Fruit fly (Drosophila melanogaster) whole organism, embryonic: Measurements from ENCODE around the gene CG16779.

Experiments
- BEAF-32 ChIP-seq: fragments of 200-800 bp; sonication (Bioruptor generic); optimal IDR thresholded peaks from 3 replicates; lab custom pipeline; 2017; ENCODE audit warnings: missing biosample characterization, missing genetic modification characterization, mild to moderate bottlenecking, moderate library complexity, missing genetic modification reagents
- Bgb ChIP-seq: fragments of 200-800 bp; sonication (Bioruptor generic); IDR thresholded peaks from 2 replicates; pipeline ENCODE4 v1.3.6; 2022; ENCODE audit warnings: missing biosample characterization, missing genetic modification characterization; ENCODE audit not compliant: partially characterized antibody
- Blimp-1 ChIP-seq: fragments of 200-800 bp; sonication (Bioruptor generic); optimal IDR thresholded peaks from 3 replicates; lab custom pipeline; 2018; ENCODE audit warnings: missing biosample characterization, missing genetic modification characterization, mild to moderate bottlenecking, moderate library complexity, missing genetic modification reagents
- CG10321 ChIP-seq: fragments of 200-800 bp; sonication (Bioruptor generic); IDR thresholded peaks from 2 replicates; pipeline ENCODE4 v1.3.6; 2022; ENCODE audit warnings: missing biosample characterization, missing genetic modification characterization
- CG10366 ChIP-seq: fragments of 200-800 bp; sonication (Bioruptor generic); IDR thresholded peaks from 2 replicates; pipeline ENCODE4 v1.3.6; 2022; ENCODE audit warnings: missing biosample characterization, missing genetic modification characterization
- CG11560 ChIP-seq: fragments of 200-800 bp; sonication (Bioruptor generic); IDR thresholded peaks from 3 replicates; pipeline ENCODE4 v1.3.6; 2022; ENCODE audit warnings: missing biosample characterization, missing genetic modification characterization
- CG11695 ChIP-seq: fragments of 200-800 bp; sonication (Bioruptor generic); IDR thresholded peaks from 3 replicates; pipeline ENCODE4 v1.3.6; 2022; ENCODE audit warnings: missing biosample characterization, missing genetic modification characterization
- CG11696 ChIP-seq: fragments of 200-800 bp; sonication (Bioruptor generic); IDR thresholded peaks from 2 replicates; pipeline ENCODE4 v1.3.6; 2022; ENCODE audit warnings: missing biosample characterization, missing genetic modification characterization
- CG13287 ChIP-seq: fragments of 200-800 bp; sonication (Bioruptor generic); IDR thresholded peaks from 2 replicates; pipeline ENCODE4 v1.3.6; 2022; ENCODE audit warnings: missing biosample characterization, missing genetic modification characterization; ENCODE audit not compliant: partially characterized antibody
- CG13894 ChIP-seq: fragments of 200-800 bp; sonication (Bioruptor generic); optimal IDR thresholded peaks from 3 replicates; lab custom pipeline; 2018; ENCODE audit warnings: missing biosample characterization, mild to moderate bottlenecking, missing genetic modification characterization, moderate library complexity
- CG15601 ChIP-seq: fragments of 200-800 bp; sonication (Bioruptor generic); optimal IDR thresholded peaks from 3 replicates; lab custom pipeline; 2019; ENCODE audit warnings: missing biosample characterization, mild to moderate bottlenecking, missing genetic modification characterization, moderate library complexity
- CG17912 ChIP-seq: fragments of 200-800 bp; sonication (Bioruptor generic); optimal IDR thresholded peaks from 2 replicates; lab custom pipeline; 2018; ENCODE audit warnings: missing biosample characterization, mild to moderate bottlenecking, missing genetic modification characterization
- CG1832 ChIP-seq: fragments of 200-800 bp; sonication (Bioruptor generic); optimal IDR thresholded peaks from 2 replicates; lab custom pipeline; 2017; ENCODE audit warnings: missing biosample characterization, mild to moderate bottlenecking, missing genetic modification characterization, inconsistent platforms
- CG2129 ChIP-seq: fragments of 200-800 bp; sonication (Bioruptor generic); IDR thresholded peaks from 2 replicates; pipeline ENCODE4 v1.3.6; 2022; ENCODE audit warnings: missing biosample characterization, missing genetic modification characterization; ENCODE audit not compliant: partially characterized antibody
- CG32772 ChIP-seq: fragments of 200-800 bp; sonication (Bioruptor generic); IDR thresholded peaks from 2 replicates; pipeline ENCODE4 v1.3.6; 2022; ENCODE audit warnings: missing biosample characterization, missing genetic modification characterization
- CG3726 ChIP-seq: fragments of 200-800 bp; sonication (Bioruptor generic); IDR thresholded peaks from 3 replicates; pipeline ENCODE4, ENCODE4 v1.3.6; 2022; ENCODE audit warnings: missing biosample characterization, missing genetic modification characterization
- CG3995 ChIP-seq: fragments of 200-800 bp; sonication (Bioruptor generic); optimal IDR thresholded peaks from 3 replicates; lab custom pipeline; 2016; ENCODE audit warnings: missing biosample characterization, missing genetic modification characterization
- CG4360 ChIP-seq: fragments of 200-800 bp; sonication (Bioruptor generic); IDR thresholded peaks from 2 replicates; pipeline ENCODE4 v1.3.6; 2022; ENCODE audit warnings: missing biosample characterization, missing genetic modification characterization
- CG6272 ChIP-seq: fragments of 200-800 bp; sonication (Bioruptor generic); IDR thresholded peaks from 2 replicates; pipeline ENCODE4 v1.3.6; 2022; ENCODE audit warnings: missing biosample characterization, missing genetic modification characterization
- CG7372 ChIP-seq: fragments of 200-800 bp; sonication (Bioruptor generic); IDR thresholded peaks from 2 replicates; pipeline ENCODE4 v1.3.6; 2022; ENCODE audit warnings: missing biosample characterization, missing genetic modification characterization
- CG7928 ChIP-seq: fragments of 200-800 bp; sonication (Bioruptor generic); optimal IDR thresholded peaks from 2 replicates; lab custom pipeline; 2017; ENCODE audit warnings: missing biosample characterization, mild to moderate bottlenecking, missing genetic modification characterization
- CG9609 ChIP-seq: fragments of 200-800 bp; sonication (Bioruptor generic); optimal IDR thresholded peaks from 3 replicates; lab custom pipeline; 2016; ENCODE audit warnings: missing biosample characterization, missing genetic modification characterization
- Ets65A ChIP-seq: fragments of 200-800 bp; sonication (Bioruptor generic); peaks from one replicate; lab custom pipeline; 2016; ENCODE audit warnings: missing biosample characterization, missing genetic modification characterization
- Hr51 ChIP-seq, 2 experiments: fragments of 200-800 bp; sonication (Bioruptor generic); optimal IDR thresholded peaks; 2 replicates in 1 of 2; 3 replicates in 1 of 2; lab custom pipeline; 2016 to 2018; ENCODE audit warnings: missing biosample characterization in 2 of 2, missing genetic modification characterization in 2 of 2, mild to moderate bottlenecking in 1 of 2, moderate library complexity in 1 of 2
- Jarid2 ChIP-seq: fragments of 200-800 bp; sonication (Bioruptor generic); optimal IDR thresholded peaks from 3 replicates; lab custom pipeline; 2017; ENCODE audit warnings: mild to moderate bottlenecking, missing biosample characterization, missing genetic modification reagents, missing genetic modification characterization
- Med ChIP-seq: fragments of 200-800 bp; sonication (Bioruptor generic); peaks from one replicate; lab custom pipeline; 2016; ENCODE audit warnings: missing biosample characterization, missing genetic modification characterization, mild to moderate bottlenecking, inconsistent platforms, moderate library complexity
- Nf-YC ChIP-seq: fragments of 200-800 bp; optimal IDR thresholded peaks from 3 replicates; lab custom pipeline; 2019; ENCODE audit warnings: missing biosample characterization, mild to moderate bottlenecking, missing genetic modification characterization, moderate library complexity
- Pdp1 ChIP-seq, 2 experiments: fragments of 200-800 bp; sonication (Bioruptor generic); optimal IDR thresholded peaks; 3 replicates each; lab custom pipeline; 2016; ENCODE audit warnings: missing biosample characterization in 2 of 2, missing genetic modification characterization in 2 of 2, mild to moderate bottlenecking in 1 of 2, moderate library complexity in 1 of 2
- Sox102F ChIP-seq: fragments of 200-800 bp; sonication (Bioruptor generic); optimal IDR thresholded peaks from 2 replicates; lab custom pipeline; 2018; ENCODE audit warnings: missing biosample characterization, mild to moderate bottlenecking, missing genetic modification characterization, moderate library complexity
- Tbp ChIP-seq: fragments of >200 bp; optimal IDR thresholded peaks from 2 replicates; lab custom pipeline; 2018; ENCODE audit warnings: missing biosample characterization, missing genetic modification characterization
- abd-A ChIP-seq: fragments of 200-800 bp; sonication (Bioruptor generic); optimal IDR thresholded peaks from 3 replicates; lab custom pipeline; 2019; ENCODE audit warnings: missing biosample characterization, mild to moderate bottlenecking, missing genetic modification characterization, moderate library complexity
- az2 ChIP-seq: fragments of 200-800 bp; sonication (Bioruptor generic); optimal IDR thresholded peaks from 3 replicates; lab custom pipeline; 2016; ENCODE audit warnings: missing biosample characterization, missing genetic modification characterization
- crp ChIP-seq, 2 experiments: fragments of 200-800 bp; sonication (Bioruptor generic); optimal IDR thresholded peaks; 2 replicates in 1 of 2; 3 replicates in 1 of 2; lab custom pipeline; 2017; ENCODE audit warnings: missing biosample characterization in 2 of 2, missing genetic modification characterization in 2 of 2, mild to moderate bottlenecking in 1 of 2, moderate library complexity in 1 of 2
- cwo ChIP-seq: fragments of 200-800 bp; sonication (Bioruptor generic); optimal IDR thresholded peaks from 3 replicates; lab custom pipeline; 2017; ENCODE audit warnings: missing biosample characterization, missing genetic modification characterization, mild to moderate bottlenecking, moderate library complexity, missing genetic modification reagents
- da ChIP-seq: fragments of 200-800 bp; sonication (Bioruptor generic); optimal IDR thresholded peaks from 2 replicates; lab custom pipeline; 2016; ENCODE audit warnings: missing biosample characterization, missing genetic modification characterization
- dm ChIP-seq: fragments of 200-800 bp; sonication (Bioruptor generic); optimal IDR thresholded peaks from 3 replicates; lab custom pipeline; 2016; ENCODE audit warnings: missing biosample characterization, missing genetic modification characterization
- dpn ChIP-seq, 2 experiments: fragments of 200-800 bp; sonication (Bioruptor generic); optimal IDR thresholded peaks; 3 replicates each; lab custom pipeline; 2016; ENCODE audit warnings: missing biosample characterization in 2 of 2, missing genetic modification characterization in 2 of 2
- fd3F ChIP-seq: fragments of 200-800 bp; sonication (Bioruptor generic); optimal IDR thresholded peaks from 2 replicates; lab custom pipeline; 2018; ENCODE audit warnings: missing biosample characterization, mild to moderate bottlenecking, missing genetic modification characterization, moderate library complexity
- hbn ChIP-seq: fragments of 200-800 bp; sonication (Bioruptor generic); IDR thresholded peaks from 2 replicates; pipeline ENCODE4 v1.3.6; 2022; ENCODE audit warnings: missing biosample characterization, missing genetic modification characterization; ENCODE audit not compliant: partially characterized antibody
- odd ChIP-seq: fragments of 200-800 bp; sonication (Bioruptor generic); optimal IDR thresholded peaks from 2 replicates; lab custom pipeline; 2017; ENCODE audit warnings: missing biosample characterization, mild to moderate bottlenecking, missing genetic modification characterization
- pho ChIP-seq: fragments of 200-800 bp; sonication (Bioruptor generic); optimal IDR thresholded peaks from 2 replicates; lab custom pipeline; 2016; ENCODE audit warnings: missing biosample characterization, missing genetic modification characterization
- pzg ChIP-seq: fragments of 200-800 bp; sonication (Bioruptor generic); optimal IDR thresholded peaks from 3 replicates; lab custom pipeline; 2018; ENCODE audit warnings: missing biosample characterization, mild to moderate bottlenecking, missing genetic modification characterization, moderate library complexity
- row ChIP-seq: fragments of 200-800 bp; sonication (Bioruptor generic); IDR thresholded peaks from 3 replicates; pipeline ENCODE4 v1.3.6; 2022; ENCODE audit warnings: missing biosample characterization, missing genetic modification characterization
- sens ChIP-seq: fragments of 200-800 bp; sonication (Bioruptor generic); peaks from one replicate; lab custom pipeline; 2016; ENCODE audit warnings: missing biosample characterization, missing genetic modification characterization
- sna ChIP-seq: fragments of 200-800 bp; sonication (Bioruptor generic); IDR thresholded peaks from 2 replicates; pipeline ENCODE4 v1.3.6; 2022; ENCODE audit warnings: missing biosample characterization, missing genetic modification characterization; ENCODE audit not compliant: partially characterized antibody
- ssp ChIP-seq: fragments of 200-800 bp; sonication (Bioruptor generic); IDR thresholded peaks from 2 replicates; pipeline ENCODE4 v1.3.6; 2022; ENCODE audit warnings: missing biosample characterization, missing genetic modification characterization
- tap ChIP-seq: fragments of 200-800 bp; optimal IDR thresholded peaks from 3 replicates; lab custom pipeline; 2019; ENCODE audit warnings: missing biosample characterization, mild to moderate bottlenecking, missing genetic modification characterization, moderate library complexity
- toy ChIP-seq: fragments of 200-800 bp; sonication (Bioruptor generic); IDR thresholded peaks from 2 replicates; pipeline ENCODE4 v1.3.6; 2022; ENCODE audit warnings: missing biosample characterization, missing genetic modification characterization
- unpg ChIP-seq: fragments of 200-800 bp; sonication (Bioruptor generic); optimal IDR thresholded peaks from 3 replicates; lab custom pipeline; 2018; ENCODE audit warnings: missing biosample characterization, mild to moderate bottlenecking, missing genetic modification characterization, moderate library complexity

Gene CG16779

dm6 chr3R:9456373-9456772 is 37.1 kb downstream of the CG16779 start, which contains the start of gene GstZ1 (continued):
- 0 out of 2 replicates have a peak, but pooled peaks have one; percentile 53 for TF ChIP-seq sna (GFP tag; lab: Robert Waterston, UW)
- TF ChIP-seq CG13894 (tag; lab: Kevin White, UChicago) = peak; percentile 20
- TF ChIP-seq CG13287 (GFP tag; lab: Robert Waterston, UW) = peak; percentile 86
- no peak for TF ChIP-seq Jarid2 (GFP tag; lab: Kevin White, UChicago)
- TF ChIP-seq crp (GFP tag; optimal IDR thresholded peaks at IDR 0.05; lab: Kevin White, UChicago) = peak; percentile 4 to 83
- peak; percentile 69 for TF ChIP-seq Bgb (GFP tag; lab: Robert Waterston, UW)
- peak; percentile 94 for TF ChIP-seq CG3995 (GFP tag; lab: Kevin White, UChicago)
- peak; percentile 33 for TF ChIP-seq pzg (GFP tag; lab: Kevin White, UChicago)
- no peak for TF ChIP-seq fd3F (GFP tag; lab: Kevin White, UChicago)
- no peak for TF ChIP-seq pho (GFP tag; lab: Kevin White, UChicago)
- peak; percentile 76 for TF ChIP-seq Nf-YC (tag; lab: Kevin White, UChicago)
- peak; percentile 38; the same call in 1 of the 2 replicates for TF ChIP-seq CG2129 (GFP tag; lab: Robert Waterston, UW)

- TF ChIP-seq toy (GFP tag; lab: Robert Waterston, UW) (no peak), Med (peak; percentile 10), tap (tag; lab: Kevin White, UChicago) (no peak), CG1832 (GFP tag; lab: Kevin White, UChicago) (no peak), CG7928 (GFP tag; lab: Kevin White, UChicago) (no peak), CG10366 (GFP tag; lab: Robert Waterston, UW) (no peak), cwo (GFP tag; lab: Kevin White, UChicago) (no peak), az2 (GFP tag; lab: Kevin White, UChicago) (no peak), dpn (GFP tag; optimal IDR thresholded peaks at IDR 0.05; lab: Kevin White, UChicago) (no peak), CG9609 (GFP tag; lab: Kevin White, UChicago) (no peak), Blimp-1 (GFP tag; lab: Kevin White, UChicago) (no peak), Tbp (no peak), Sox102F (no peak), sens (peak; percentile 48), ssp (GFP tag; lab: Robert Waterston, UW) (no peak), CG6272 (no peak), CG11560 (no peak), hbn (GFP tag; lab: Robert Waterston, UW) (no peak), CG7372 (GFP tag; lab: Robert Waterston, UW) (no peak), Ets65A (peak; percentile 44), CG11695 (GFP tag; lab: Robert Waterston, UW) (peak; percentile 60; the same call in 1 of the 3 replicates), da (GFP tag; lab: Kevin White, UChicago) (no peak), CG17912 (no peak), odd (GFP tag; lab: Kevin White, UChicago) (no peak), Pdp1 (GFP tag; optimal IDR thresholded peaks at IDR 0.05; lab: Kevin White, UChicago) (peak in 1 of 2 experiments; percentile 83), CG3726 (no peak), abd-A (tag; lab: Kevin White, UChicago) (no peak), CG11696 (GFP tag; lab: Robert Waterston, UW) (no peak), row (GFP tag; lab: Robert Waterston, UW) (no peak), Hr51 (GFP tag; optimal IDR thresholded peaks at IDR 0.05; lab: Kevin White, UChicago) (no peak), CG32772 (GFP tag; lab: Robert Waterston, UW) (no peak), unpg (GFP tag; lab: Kevin White, UChicago) (no peak), BEAF-32 (GFP tag; lab: Kevin White, UChicago) (no peak), CG10321 (GFP tag; lab: Robert Waterston, UW) (no peak), dm (GFP tag; lab: Kevin White, UChicago) (no peak), CG4360 (GFP tag; lab: Robert Waterston, UW) (no peak), CG15601 (tag; lab: Kevin White, UChicago) (no peak)
Observed at dm6 chr3R:9454980-9455379, 38.5 kb downstream of the CG16779 start.
